Worm (Caenorhabditis elegans) whole organism, early embryonic: Measurements from ENCODE around the gene bcl-11.

Experiments used
- B0310.2 ChIP-seq: sonication (generic microtip); optimal IDR thresholded peaks from 2 replicates; lab custom pipeline; 2016; ENCODE audit warnings: mild to moderate bottlenecking, missing genetic modification characterization, missing compliant biosample characterization
- F13C5.2 ChIP-seq: sonication (generic microtip); optimal IDR thresholded peaks from 2 replicates; lab custom pipeline; 2017; ENCODE audit warnings: mild to moderate bottlenecking, missing genetic modification characterization, inconsistent platforms, missing compliant biosample characterization
- aly-1 ChIP-seq: sonication (generic microtip); optimal IDR thresholded peaks from 2 replicates; lab custom pipeline; 2016; ENCODE audit warnings: missing genetic modification characterization, missing compliant biosample characterization
- ama-1 ChIP-seq: fragments of 150-350 bp; optimal IDR thresholded peaks from 2 replicates; lab custom pipeline; 2014
- ceh-13 ChIP-seq: fragments of 200-800 bp; sonication (Bioruptor generic); optimal IDR thresholded peaks from 2 replicates; lab custom pipeline; 2018; ENCODE audit warnings: mild to moderate bottlenecking, missing genetic modification characterization, missing compliant biosample characterization
- ceh-36 ChIP-seq: sonication (generic microtip); optimal IDR thresholded peaks from 2 replicates; lab custom pipeline; 2016; ENCODE audit warnings: missing genetic modification characterization, inconsistent platforms, missing compliant biosample characterization
- ets-7 ChIP-seq: sonication (generic microtip); optimal IDR thresholded peaks from 2 replicates; lab custom pipeline; 2016; ENCODE audit warnings: missing genotype, missing genetic modification characterization, missing compliant biosample characterization
- flt-1 ChIP-seq: fragments of 200-800 bp; sonication (Bioruptor generic); IDR thresholded peaks from 2 replicates; pipeline ENCODE4 v1.3.6; 2022; ENCODE audit warnings: missing genetic modification characterization, missing compliant biosample characterization
- hmbx-1 ChIP-seq: sonication (generic microtip); optimal IDR thresholded peaks from 2 replicates; lab custom pipeline; 2016; ENCODE audit warnings: mild to moderate bottlenecking, missing genetic modification characterization, missing compliant biosample characterization
- hmg-4 ChIP-seq: fragments of 200-800 bp; sonication (Bioruptor generic); optimal IDR thresholded peaks from 2 replicates; lab custom pipeline; 2018; ENCODE audit warnings: mild to moderate bottlenecking, missing genetic modification characterization, missing compliant biosample characterization
- hnd-1 ChIP-seq: sonication (generic microtip); optimal IDR thresholded peaks from 2 replicates; lab custom pipeline; 2016; ENCODE audit warnings: missing genetic modification characterization, missing compliant biosample characterization
- pes-1 ChIP-seq: fragments of 200-800 bp; sonication (Bioruptor generic); IDR thresholded peaks from 2 replicates; pipeline ENCODE4 v1.3.6; 2022; ENCODE audit warnings: missing genetic modification reagents, missing genetic modification characterization, missing compliant biosample characterization
- scrt-1 ChIP-seq: fragments of 200-800 bp; sonication (Bioruptor generic); IDR thresholded peaks from 2 replicates; pipeline ENCODE4 v1.3.6; 2022; ENCODE audit warnings: missing genetic modification characterization, missing compliant biosample characterization
- sea-1 ChIP-seq: fragments of 200-800 bp; sonication (Bioruptor generic); conservative IDR thresholded peaks from 2 replicates; pipeline ENCODE4 v1.3.6; 2022; ENCODE audit warnings: missing genetic modification characterization, missing compliant biosample characterization
- tbx-11 ChIP-seq: fragments of 200-800 bp; sonication (Bioruptor generic); IDR thresholded peaks from 2 replicates; pipeline ENCODE4 v1.3.6; 2022; ENCODE audit warnings: missing genetic modification characterization, missing compliant biosample characterization
- tbx-37 ChIP-seq: fragments of 200-800 bp; sonication (Bioruptor generic); conservative IDR thresholded peaks from 2 replicates; pipeline ENCODE4 v1.3.6; 2022; ENCODE audit warnings: missing genetic modification reagents, missing genetic modification characterization, missing compliant biosample characterization
- tra-4 ChIP-seq: sonication (generic microtip); optimal IDR thresholded peaks from 2 replicates; lab custom pipeline; 2017; ENCODE audit warnings: missing genetic modification characterization, missing compliant biosample characterization

The bcl-11 gene

DNA sequence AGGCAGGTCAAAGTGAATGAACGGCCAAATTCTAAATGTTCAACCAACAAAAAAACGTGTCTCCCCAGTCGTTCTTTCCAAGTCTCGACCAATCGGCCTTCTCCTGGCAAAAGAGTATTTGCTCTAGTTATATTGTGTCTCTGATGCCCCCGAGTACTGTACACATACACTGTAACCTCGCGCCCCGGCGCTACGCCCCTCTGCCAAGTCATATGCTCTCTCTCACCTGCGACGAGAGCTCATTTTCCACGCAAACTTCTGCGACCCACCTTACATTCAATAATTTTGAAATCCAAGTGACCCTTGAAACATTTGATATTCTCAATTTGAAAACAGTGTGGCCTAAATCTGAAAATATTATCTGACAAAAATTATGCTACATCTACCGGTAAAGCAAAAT lies 1.4 kb downstream of the bcl-11 start:
- no peak for TF ChIP-seq scrt-1 (GFP tag; lab: Robert Waterston, UW)
- TF ChIP-seq B0310.2 (tag; lab: Kevin White, UChicago) = no peak
- no peak for TF ChIP-seq tra-4
- no peak for TF ChIP-seq pes-1
- no peak for TF ChIP-seq flt-1 (GFP tag; lab: Robert Waterston, UW)
- no peak for TF ChIP-seq ceh-13
- TF ChIP-seq sea-1 (GFP tag; lab: Robert Waterston, UW) = no peak
- no peak for TF ChIP-seq ets-7
- TF ChIP-seq ama-1 = no peak
- no peak for TF ChIP-seq tbx-37 (GFP tag; lab: Robert Waterston, UW)
- TF ChIP-seq ceh-36 (tag; lab: Kevin White, UChicago) = no peak
- TF ChIP-seq tbx-11 (GFP tag; lab: Robert Waterston, UW) = no peak

ce11 chrV:6358709-6359108 lies 2.9 kb downstream of the bcl-11 start:
- TF ChIP-seq ama-1 (no peak), tbx-11 (GFP tag; lab: Robert Waterston, UW) (no peak), ceh-13 (no peak), tbx-37 (GFP tag; lab: Robert Waterston, UW) (no peak), hmbx-1 (tag; lab: Kevin White, UChicago) (no peak)

ce11 chrV:6359522-6359921 lies 3.7 kb downstream of the bcl-11 start:
- TF ChIP-seq tbx-11 (GFP tag; lab: Robert Waterston, UW) (no peak), sea-1 (GFP tag; lab: Robert Waterston, UW) (no peak), scrt-1 (GFP tag; lab: Robert Waterston, UW) (no peak), ama-1 (no peak), ceh-13 (no peak), tbx-37 (GFP tag; lab: Robert Waterston, UW) (no peak), F13C5.2 (tag; lab: Kevin White, UChicago) (no peak), ets-7 (no peak), hmbx-1 (tag; lab: Kevin White, UChicago) (no peak), hnd-1 (tag; lab: Kevin White, UChicago) (no peak), tra-4 (no peak), pes-1 (no peak), ceh-36 (tag; lab: Kevin White, UChicago) (no peak), hmg-4 (GFP tag; lab: Kevin White, UChicago) (no peak), flt-1 (GFP tag; lab: Robert Waterston, UW) (no peak)

- TF ChIP-seq pes-1 (no peak), ceh-36 (tag; lab: Kevin White, UChicago) (no peak), hmbx-1 (tag; lab: Kevin White, UChicago) (no peak), ets-7 (no peak), B0310.2 (tag; lab: Kevin White, UChicago) (no peak), tbx-37 (GFP tag; lab: Robert Waterston, UW) (no peak), F13C5.2 (tag; lab: Kevin White, UChicago) (no peak), tra-4 (no peak), scrt-1 (GFP tag; lab: Robert Waterston, UW) (no peak)
Observed at ce11 chrV:6361688-6362087, 5.9 kb downstream of the bcl-11 start.

- no peak for TF ChIP-seq flt-1 (GFP tag; lab: Robert Waterston, UW)
- TF ChIP-seq aly-1 (tag; lab: Kevin White, UChicago) = no peak
Observed at ce11 chrV:6364806-6365205, 9.0 kb downstream of the bcl-11 start.

ce11 chrV:6365597-6365996 lies 9.8 kb downstream of the bcl-11 start, which contains the start of gene cest-33:
cest-33 (minus strand) TSS chrV:6365671.
- TF ChIP-seq flt-1 (GFP tag; lab: Robert Waterston, UW) (no peak), aly-1 (tag; lab: Kevin White, UChicago) (no peak), pes-1 (no peak)

DNA sequence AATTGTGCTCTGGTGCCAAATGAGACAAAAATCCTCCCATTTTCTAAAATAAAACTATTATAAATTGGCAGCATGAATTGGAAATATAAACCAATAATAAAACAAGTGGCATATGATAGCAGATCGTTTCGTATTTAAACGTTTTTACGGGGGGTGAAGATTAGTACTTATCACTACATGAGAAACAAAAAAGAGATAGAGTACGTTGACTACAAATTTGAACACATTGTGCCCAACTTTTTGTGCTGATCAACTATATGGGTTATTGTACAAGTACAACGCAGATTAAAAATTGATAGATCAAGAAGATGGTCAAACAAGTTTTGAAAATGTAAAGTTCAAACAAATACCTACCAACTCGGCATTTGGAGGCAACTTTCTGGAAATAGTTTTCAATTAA lies 12.7 kb downstream of the bcl-11 start:
- TF ChIP-seq B0310.2 (tag; lab: Kevin White, UChicago) (no peak), aly-1 (tag; lab: Kevin White, UChicago) (no peak), ceh-36 (tag; lab: Kevin White, UChicago) (no peak), F13C5.2 (tag; lab: Kevin White, UChicago) (no peak), hnd-1 (tag; lab: Kevin White, UChicago) (no peak), tbx-11 (GFP tag; lab: Robert Waterston, UW) (no peak), pes-1 (no peak), tra-4 (no peak), ceh-13 (no peak), ets-7 (no peak)

- no peak for TF ChIP-seq ceh-13
- no peak for TF ChIP-seq scrt-1 (GFP tag; lab: Robert Waterston, UW)
- TF ChIP-seq B0310.2 (tag; lab: Kevin White, UChicago) = no peak
- no peak for TF ChIP-seq ets-7
- no peak for TF ChIP-seq tbx-37 (GFP tag; lab: Robert Waterston, UW)
- no peak for TF ChIP-seq flt-1 (GFP tag; lab: Robert Waterston, UW)
- no peak for TF ChIP-seq hmbx-1 (tag; lab: Kevin White, UChicago)
- no peak for TF ChIP-seq aly-1 (tag; lab: Kevin White, UChicago)
- TF ChIP-seq pes-1 = no peak
- no peak for TF ChIP-seq tra-4
- no peak for TF ChIP-seq hmg-4 (GFP tag; lab: Kevin White, UChicago)
- no peak for TF ChIP-seq F13C5.2 (tag; lab: Kevin White, UChicago)
- TF ChIP-seq tbx-11 (GFP tag; lab: Robert Waterston, UW) = no peak
- no peak for TF ChIP-seq sea-1 (GFP tag; lab: Robert Waterston, UW)
- TF ChIP-seq hnd-1 (tag; lab: Kevin White, UChicago) = no peak
- no peak for TF ChIP-seq ama-1
- no peak for TF ChIP-seq ceh-36 (tag; lab: Kevin White, UChicago)
Observed at ce11 chrV:6374844-6375243, 19.0 kb downstream of the bcl-11 start, which contains the start of gene F13H6.5. F13H6.5 (minus strand) TSS chrV:6374944.
